Worm (Caenorhabditis elegans) whole organism, midembryonic: ENCODE measurements around the gene fbxa-182.

ENCODE experiments used
- T22C8.4 ChIP-seq: fragments of 200-800 bp; sonication (Bioruptor generic); IDR thresholded peaks from 2 replicates; pipeline ENCODE4 v1.3.6; 2022; ENCODE audit warnings: missing genetic modification characterization, missing compliant biosample characterization
- cog-1 ChIP-seq: sonication (generic microtip); optimal IDR thresholded peaks from 2 replicates; lab custom pipeline; 2016; ENCODE audit warnings: missing genetic modification characterization, missing compliant biosample characterization
- flt-1 ChIP-seq: fragments of 200-800 bp; sonication (Bioruptor generic); IDR thresholded peaks from 2 replicates; pipeline ENCODE4 v1.3.6; 2022; ENCODE audit warnings: missing genetic modification characterization, missing compliant biosample characterization
- klf-2 ChIP-seq: fragments of 200-800 bp; sonication (Bioruptor generic); conservative IDR thresholded peaks from 2 replicates; pipeline ENCODE4 v1.3.6; 2022; ENCODE audit warnings: missing genetic modification reagents, missing genetic modification characterization, missing compliant biosample characterization
- med-1 ChIP-seq: sonication (generic microtip); optimal IDR thresholded peaks from 2 replicates; lab custom pipeline; 2017; ENCODE audit warnings: missing genetic modification characterization, mild to moderate bottlenecking, missing compliant biosample characterization, antibody characterized with exemption, missing genetic modification reagents; ENCODE audit not compliant: insufficient read depth
- ref-1 ChIP-seq: fragments of 200-800 bp; sonication (Bioruptor generic); conservative IDR thresholded peaks from 2 replicates; pipeline ENCODE4 v1.3.6; 2022; ENCODE audit warnings: missing genetic modification reagents, missing genetic modification characterization, missing compliant biosample characterization
- tab-1 ChIP-seq: fragments of 200-800 bp; sonication (Bioruptor generic); IDR thresholded peaks from 2 replicates; pipeline ENCODE4 v1.3.6; 2022; ENCODE audit warnings: missing genetic modification characterization, missing compliant biosample characterization
- ztf-23 ChIP-seq: fragments of 200-800 bp; sonication (Bioruptor generic); IDR thresholded peaks from 2 replicates; pipeline ENCODE4 v1.3.6; 2022; ENCODE audit warnings: missing genetic modification reagents, missing genetic modification characterization, missing compliant biosample characterization
- ztf-29 ChIP-seq: fragments of 200-800 bp; sonication (Bioruptor generic); IDR thresholded peaks from 2 replicates; pipeline ENCODE4 v1.3.6; 2022; ENCODE audit warnings: missing genetic modification reagents, missing genetic modification characterization, missing compliant biosample characterization

Gene fbxa-182

DNA sequence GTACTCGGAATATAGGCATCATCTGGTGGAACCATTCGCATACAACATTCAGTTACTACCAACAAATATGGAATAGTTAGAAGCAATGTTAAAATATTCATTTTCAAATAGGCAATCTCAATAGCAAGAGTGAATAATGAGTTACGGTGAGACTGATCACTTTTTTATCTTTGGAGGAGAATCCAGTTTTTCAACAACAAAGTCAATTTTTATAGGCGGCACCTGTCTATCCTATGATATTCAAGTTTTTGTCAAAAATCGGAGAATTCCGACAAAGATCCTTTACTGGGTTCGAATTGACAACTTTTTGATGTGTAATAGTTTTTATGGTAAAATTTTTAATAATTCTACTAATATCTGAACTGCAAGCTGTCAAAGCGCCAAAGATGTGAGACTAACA is 18.7 kb downstream of the fbxa-182 start, which contains the start of gene F16G10.11:
Gene F16G10.11 (minus strand): TSS at position 101 of the 400 bp plus-strand sequence.
- TF ChIP-seq ztf-29 (GFP tag; lab: Robert Waterston, UW), result no peak
- TF ChIP-seq T22C8.4 (GFP tag; lab: Robert Waterston, UW), result no peak
- no peak for TF ChIP-seq med-1
- no peak for TF ChIP-seq tab-1 (GFP tag; lab: Robert Waterston, UW)
- no peak for TF ChIP-seq klf-2 (GFP tag; lab: Robert Waterston, UW)
- TF ChIP-seq flt-1 (GFP tag; lab: Robert Waterston, UW), result no peak
- no peak for TF ChIP-seq ref-1 (GFP tag; lab: Robert Waterston, UW)
- TF ChIP-seq cog-1, result no peak

DNA sequence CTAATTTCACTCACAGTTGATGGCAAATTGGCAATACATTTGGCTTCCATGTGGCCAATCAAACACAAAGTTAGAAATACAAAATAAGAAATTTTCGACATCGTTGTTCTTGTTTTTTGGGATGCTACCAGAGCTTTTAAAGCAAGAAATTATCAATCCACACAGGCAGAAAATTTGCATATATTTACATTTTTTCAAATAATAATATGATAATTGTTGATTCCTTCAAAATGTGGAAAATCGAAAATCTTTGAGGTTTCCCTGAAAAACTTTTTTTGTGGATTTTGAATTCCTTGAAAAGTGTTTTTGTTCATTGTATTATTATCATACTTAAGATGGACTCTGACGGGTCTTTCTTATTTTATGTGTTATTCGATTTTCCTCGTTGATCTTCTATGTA is 21.7 kb downstream of the fbxa-182 start, which contains the start of gene F16G10.10:
Gene F16G10.10 (minus strand): TSS at position 101 of the 400 bp plus-strand sequence.
- TF ChIP-seq tab-1 (GFP tag; lab: Robert Waterston, UW), result no peak
- TF ChIP-seq flt-1 (GFP tag; lab: Robert Waterston, UW), result no peak
- TF ChIP-seq ref-1 (GFP tag; lab: Robert Waterston, UW), result no peak
- TF ChIP-seq ztf-29 (GFP tag; lab: Robert Waterston, UW), result no peak

- TF ChIP-seq med-1, result no peak
- TF ChIP-seq cog-1, result no peak
- TF ChIP-seq flt-1 (GFP tag; lab: Robert Waterston, UW), result no peak
- no peak for TF ChIP-seq ztf-29 (GFP tag; lab: Robert Waterston, UW)
- no peak for TF ChIP-seq ref-1 (GFP tag; lab: Robert Waterston, UW)
- no peak for TF ChIP-seq T22C8.4 (GFP tag; lab: Robert Waterston, UW)
- no peak for TF ChIP-seq klf-2 (GFP tag; lab: Robert Waterston, UW)
- no peak for TF ChIP-seq ztf-23 (GFP tag; lab: Robert Waterston, UW)
- TF ChIP-seq tab-1 (GFP tag; lab: Robert Waterston, UW), result no peak
Measured at ce11 chrII:2385495-2385894, 27.1 kb downstream of the fbxa-182 start, which contains the start of gene F16G10.9. TSS of gene F16G10.9 (minus strand) at chrII:2385595.

ce11 chrII:2383334-2383733 is 29.2 kb downstream of the fbxa-182 start, which contains the start of gene F16G10.8:
TSS of gene F16G10.8 (minus strand) at chrII:2383434.
- no peak for TF ChIP-seq med-1
- no peak for TF ChIP-seq ztf-29 (GFP tag; lab: Robert Waterston, UW)
- TF ChIP-seq flt-1 (GFP tag; lab: Robert Waterston, UW), result no peak
- no peak for TF ChIP-seq T22C8.4 (GFP tag; lab: Robert Waterston, UW)
- no peak for TF ChIP-seq tab-1 (GFP tag; lab: Robert Waterston, UW)
- no peak for TF ChIP-seq klf-2 (GFP tag; lab: Robert Waterston, UW)
- no peak for TF ChIP-seq cog-1
- no peak for TF ChIP-seq ztf-23 (GFP tag; lab: Robert Waterston, UW)
- no peak for TF ChIP-seq ref-1 (GFP tag; lab: Robert Waterston, UW)

ce11 chrII:2380174-2380573 is 32.4 kb downstream of the fbxa-182 start, which contains the start of gene F16G10.7:
TSS of gene F16G10.7 (minus strand) at chrII:2380274.
- TF ChIP-seq T22C8.4 (GFP tag; lab: Robert Waterston, UW) (no peak), flt-1 (GFP tag; lab: Robert Waterston, UW) (no peak), cog-1 (no peak), tab-1 (GFP tag; lab: Robert Waterston, UW) (no peak), ref-1 (GFP tag; lab: Robert Waterston, UW) (no peak), klf-2 (GFP tag; lab: Robert Waterston, UW) (no peak), med-1 (no peak), ztf-23 (GFP tag; lab: Robert Waterston, UW) (no peak), ztf-29 (GFP tag; lab: Robert Waterston, UW) (no peak)

- TF ChIP-seq flt-1 (GFP tag; lab: Robert Waterston, UW), result no peak
- TF ChIP-seq tab-1 (GFP tag; lab: Robert Waterston, UW), result no peak
- no peak for TF ChIP-seq T22C8.4 (GFP tag; lab: Robert Waterston, UW)
- no peak for TF ChIP-seq klf-2 (GFP tag; lab: Robert Waterston, UW)
- no peak for TF ChIP-seq med-1
- no peak for TF ChIP-seq ztf-29 (GFP tag; lab: Robert Waterston, UW)
- TF ChIP-seq cog-1, result no peak
- no peak for TF ChIP-seq ztf-23 (GFP tag; lab: Robert Waterston, UW)
- no peak for TF ChIP-seq ref-1 (GFP tag; lab: Robert Waterston, UW)
Measured at ce11 chrII:2379673-2380072, 32.9 kb downstream of the fbxa-182 start.

- no peak for TF ChIP-seq ztf-23 (GFP tag; lab: Robert Waterston, UW)
- TF ChIP-seq cog-1, result no peak
- TF ChIP-seq ztf-29 (GFP tag; lab: Robert Waterston, UW), result no peak
- no peak for TF ChIP-seq klf-2 (GFP tag; lab: Robert Waterston, UW)
- no peak for TF ChIP-seq ref-1 (GFP tag; lab: Robert Waterston, UW)
- TF ChIP-seq tab-1 (GFP tag; lab: Robert Waterston, UW), result no peak
Measured at ce11 chrII:2378465-2379009, 34.0 kb downstream of the fbxa-182 start.

- TF ChIP-seq med-1 (no peak), cog-1 (no peak), klf-2 (GFP tag; lab: Robert Waterston, UW) (no peak), ref-1 (GFP tag; lab: Robert Waterston, UW) (no peak), tab-1 (GFP tag; lab: Robert Waterston, UW) (no peak), flt-1 (GFP tag; lab: Robert Waterston, UW) (no peak), ztf-29 (GFP tag; lab: Robert Waterston, UW) (no peak), T22C8.4 (GFP tag; lab: Robert Waterston, UW) (no peak), ztf-23 (GFP tag; lab: Robert Waterston, UW) (no peak)
Measured at ce11 chrII:2377751-2378150, 34.8 kb downstream of the fbxa-182 start, which contains the start of gene F16G10.6. TSS of gene F16G10.6 (minus strand) at chrII:2377851.

DNA sequence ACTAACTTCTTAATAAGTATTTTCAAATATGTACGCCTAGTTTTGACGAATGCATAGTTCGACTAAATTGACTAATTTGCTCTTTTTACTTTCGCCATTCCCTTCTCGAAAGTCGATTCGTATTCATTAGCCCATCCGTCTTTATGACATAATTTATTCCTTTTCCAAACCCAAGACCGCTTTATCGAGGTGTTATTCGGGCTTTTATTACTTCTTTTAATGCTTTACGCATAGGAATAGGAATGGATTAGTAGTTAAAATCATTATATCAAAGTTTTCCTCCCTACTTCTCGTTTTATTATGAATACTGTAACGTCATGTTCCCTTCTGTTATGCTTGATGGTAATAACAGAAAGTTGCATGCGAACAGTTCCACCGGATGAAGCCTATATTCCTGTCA is 37.6 kb downstream of the fbxa-182 start, which contains the start of gene F16G10.2:
Gene F16G10.2 (plus strand): TSS at position 301 of the 400 bp plus-strand sequence.
- TF ChIP-seq ztf-23 (GFP tag; lab: Robert Waterston, UW), result no peak
- no peak for TF ChIP-seq cog-1
- TF ChIP-seq tab-1 (GFP tag; lab: Robert Waterston, UW), result no peak
- TF ChIP-seq flt-1 (GFP tag; lab: Robert Waterston, UW), result no peak
- no peak for TF ChIP-seq ztf-29 (GFP tag; lab: Robert Waterston, UW)
- no peak for TF ChIP-seq klf-2 (GFP tag; lab: Robert Waterston, UW)
- no peak for TF ChIP-seq med-1
- no peak for TF ChIP-seq T22C8.4 (GFP tag; lab: Robert Waterston, UW)
- TF ChIP-seq ref-1 (GFP tag; lab: Robert Waterston, UW), result no peak
